Worm (Caenorhabditis elegans) whole organism, L2 larva: ENCODE results near the gene spr-2.

Experiments used
- C34F6.9 ChIP-seq: fragments of 150-350 bp; optimal IDR thresholded peaks from 2 replicates; lab custom pipeline; 2014; ENCODE audit warnings: missing biosample characterization, missing genetic modification characterization
- F13H6.1 ChIP-seq: sonication (generic microtip); optimal IDR thresholded peaks from 2 replicates; lab custom pipeline; 2016; ENCODE audit warnings: missing genetic modification characterization, missing compliant biosample characterization
- R02D3.7 ChIP-seq: fragments of 150-350 bp; optimal IDR thresholded peaks from 2 replicates; lab custom pipeline; 2014; ENCODE audit warnings: missing biosample characterization, missing genetic modification characterization
- Y55F3AM.14 ChIP-seq: fragments of 200-800 bp; sonication (Bioruptor generic); optimal IDR thresholded peaks from 2 replicates; lab custom pipeline; 2018; ENCODE audit warnings: mild to moderate bottlenecking, missing genetic modification characterization, missing compliant biosample characterization
- ZK546.5 ChIP-seq: sonication (generic microtip); optimal IDR thresholded peaks from 2 replicates; lab custom pipeline; 2017; ENCODE audit warnings: missing biosample characterization, missing genetic modification characterization
- aly-2 ChIP-seq: fragments of 150-350 bp; optimal IDR thresholded peaks from 2 replicates; lab custom pipeline; 2014; ENCODE audit warnings: missing biosample characterization, missing genetic modification characterization
- ama-1 ChIP-seq: fragments of 150-350 bp; optimal IDR thresholded peaks from 2 replicates; lab custom pipeline; 2018; ENCODE audit warnings: inconsistent platforms
- blmp-1 ChIP-seq: sonication (generic microtip); optimal IDR thresholded peaks from 2 replicates; lab custom pipeline; 2017; ENCODE audit warnings: missing genetic modification characterization, mild to moderate bottlenecking, missing compliant biosample characterization, antibody characterized with exemption, moderate library complexity; ENCODE audit not compliant: insufficient read depth
- ceh-16 ChIP-seq: fragments of 150-350 bp; optimal IDR thresholded peaks from 2 replicates; lab custom pipeline; 2014; ENCODE audit warnings: missing biosample characterization, missing genetic modification characterization
- ceh-82 ChIP-seq: fragments of 150-350 bp; optimal IDR thresholded peaks from 2 replicates; lab custom pipeline; 2014; ENCODE audit warnings: missing biosample characterization, missing genetic modification characterization
- crh-2 ChIP-seq: sonication (generic microtip); optimal IDR thresholded peaks from 2 replicates; lab custom pipeline; 2017; ENCODE audit warnings: missing biosample characterization, missing genetic modification characterization
- dmd-4 ChIP-seq: sonication (generic microtip); optimal IDR thresholded peaks from 2 replicates; lab custom pipeline; 2017; ENCODE audit warnings: missing biosample characterization, missing genetic modification characterization
- egl-27 ChIP-seq: sonication (generic microtip); optimal IDR thresholded peaks from 3 replicates; lab custom pipeline; 2017; ENCODE audit warnings: missing biosample characterization, missing genetic modification reagents, missing genetic modification characterization
- elt-1 ChIP-seq: fragments of 150-350 bp; optimal IDR thresholded peaks from 2 replicates; lab custom pipeline; 2014; ENCODE audit warnings: missing biosample characterization, missing genetic modification characterization
- elt-3 ChIP-seq: sonication (generic microtip); optimal IDR thresholded peaks from 2 replicates; lab custom pipeline; 2017; ENCODE audit warnings: missing biosample characterization, missing genetic modification characterization
- fos-1 ChIP-seq: fragments of 150-350 bp; optimal IDR thresholded peaks from 2 replicates; lab custom pipeline; 2014; ENCODE audit warnings: missing biosample characterization, missing genetic modification characterization
- gmeb-1 ChIP-seq: fragments of 150-350 bp; optimal IDR thresholded peaks from 2 replicates; lab custom pipeline; 2014; ENCODE audit warnings: missing biosample characterization, missing genetic modification characterization
- lin-11 ChIP-seq: fragments of 150-350 bp; sonication (generic microtip); optimal IDR thresholded peaks from 2 replicates; lab custom pipeline; 2014; ENCODE audit warnings: missing biosample characterization, missing genetic modification characterization, inconsistent platforms, mixed read lengths
- lin-39 ChIP-seq: fragments of 150-350 bp; optimal IDR thresholded peaks from 2 replicates; lab custom pipeline; 2014; ENCODE audit warnings: missing biosample characterization, missing genetic modification reagents, missing genetic modification characterization
- lsy-2 ChIP-seq, 2 experiments: fragments of 150-350 bp in 1 of 2; sonication (generic microtip) in 1 of 2; optimal IDR thresholded peaks; 2 replicates each; lab custom pipeline; 2014 to 2017; ENCODE audit warnings: missing biosample characterization in 2 of 2, missing genetic modification characterization in 2 of 2
- mab-5 ChIP-seq: fragments of 150-350 bp; optimal IDR thresholded peaks from 2 replicates; lab custom pipeline; 2014; ENCODE audit warnings: missing biosample characterization, missing genetic modification characterization
- mbf-1 ChIP-seq: sonication (generic microtip); optimal IDR thresholded peaks from 2 replicates; lab custom pipeline; 2017; ENCODE audit warnings: missing biosample characterization, missing genetic modification characterization
- nhr-23 ChIP-seq: fragments of 150-350 bp; optimal IDR thresholded peaks from 2 replicates; lab custom pipeline; 2014; ENCODE audit warnings: missing biosample characterization, missing genetic modification reagents, missing genetic modification characterization
- nhr-237 ChIP-seq: fragments of 150-350 bp; optimal IDR thresholded peaks from 2 replicates; lab custom pipeline; 2014; ENCODE audit warnings: missing biosample characterization, missing genetic modification characterization
- nhr-6 ChIP-seq: fragments of 150-350 bp; optimal IDR thresholded peaks from 2 replicates; lab custom pipeline; 2014; ENCODE audit warnings: missing biosample characterization, missing genetic modification characterization
- nhr-77 ChIP-seq: fragments of 150-350 bp; optimal IDR thresholded peaks from 2 replicates; lab custom pipeline; 2014; ENCODE audit warnings: missing biosample characterization, missing genetic modification characterization
- peb-1 ChIP-seq: fragments of 150-350 bp; optimal IDR thresholded peaks from 2 replicates; lab custom pipeline; 2014; ENCODE audit warnings: missing biosample characterization, missing genetic modification characterization
- sem-4 ChIP-seq: fragments of 150-350 bp; optimal IDR thresholded peaks from 2 replicates; lab custom pipeline; 2014; ENCODE audit warnings: missing biosample characterization, missing genetic modification reagents, missing genetic modification characterization
- skn-1 ChIP-seq: sonication (generic microtip); optimal IDR thresholded peaks from 2 replicates; lab custom pipeline; 2017; ENCODE audit warnings: missing biosample characterization, missing genetic modification characterization
- sma-3 ChIP-seq: sonication (generic microtip); optimal IDR thresholded peaks from 2 replicates; lab custom pipeline; 2016; ENCODE audit warnings: missing genetic modification reagents, missing genetic modification characterization, missing compliant biosample characterization
- sma-9 ChIP-seq, 2 experiments: fragments of 150-350 bp in 1 of 2; sonication (generic microtip) in 1 of 2; optimal IDR thresholded peaks; 2 replicates each; lab custom pipeline; 2014 to 2016; ENCODE audit warnings: missing genetic modification characterization in 2 of 2, mild to moderate bottlenecking in 1 of 2, missing biosample characterization in 1 of 2, missing compliant biosample characterization in 1 of 2, missing genetic modification reagents in 1 of 2, moderate library complexity in 1 of 2
- snpc-4 ChIP-seq: fragments of 150-350 bp; optimal IDR thresholded peaks from 2 replicates; lab custom pipeline; 2014; ENCODE audit warnings: missing biosample characterization, missing genetic modification characterization
- unc-55 ChIP-seq: fragments of 150-350 bp; sonication (generic microtip); optimal IDR thresholded peaks from 3 replicates; lab custom pipeline; 2014; ENCODE audit warnings: missing biosample characterization, missing genetic modification reagents, missing genetic modification characterization
- unc-62 ChIP-seq: fragments of 150-350 bp; optimal IDR thresholded peaks from 2 replicates; lab custom pipeline; 2014; ENCODE audit warnings: missing biosample characterization, missing genetic modification reagents, missing genetic modification characterization
- ztf-1 ChIP-seq: fragments of 200-800 bp; sonication (Bioruptor generic); conservative IDR thresholded peaks from 2 replicates; pipeline ENCODE4 v1.3.6; 2022; ENCODE audit warnings: missing genetic modification characterization, missing compliant biosample characterization
- ztf-11 ChIP-seq: sonication (generic microtip); optimal IDR thresholded peaks from 2 replicates; lab custom pipeline; 2017; ENCODE audit warnings: missing biosample characterization, missing genetic modification characterization
- ztf-4 ChIP-seq: fragments of 150-350 bp; optimal IDR thresholded peaks from 2 replicates; lab custom pipeline; 2014; ENCODE audit warnings: missing biosample characterization, missing genetic modification characterization

spr-2 gene

ce11 chrIV:8867562-8867961 lies 23.7 kb upstream of the spr-2 start:
- no peak for TF ChIP-seq sma-3 (GFP tag; lab: Kevin White, UChicago)
- TF ChIP-seq mbf-1 (tag; lab: Kevin White, UChicago), result no peak
- TF ChIP-seq nhr-77 (tag; lab: Kevin White, UChicago), result no peak
- TF ChIP-seq aly-2, result no peak
- TF ChIP-seq lsy-2 (tag; optimal IDR thresholded peaks at IDR 0.05; lab: Kevin White, UChicago), result peak in 1 of 2 experiments; percentile 10
- no peak for TF ChIP-seq nhr-6 (tag; lab: Kevin White, UChicago)
- TF ChIP-seq egl-27 (tag; lab: Kevin White, UChicago), result no peak
- TF ChIP-seq sma-9 (GFP tag; optimal IDR thresholded peaks at IDR 0.05; lab: Kevin White, UChicago), result peak; percentile 44
- no peak for TF ChIP-seq sma-9 (tag; optimal IDR thresholded peaks at IDR 0.05; lab: Kevin White, UChicago)
- TF ChIP-seq fos-1 (tag; lab: Kevin White, UChicago), result peak; percentile 23
- TF ChIP-seq F13H6.1 (tag; lab: Kevin White, UChicago), result no peak
- TF ChIP-seq crh-2 (tag; lab: Kevin White, UChicago), result peak; percentile 6
- TF ChIP-seq, all 48 proteins: peak for 4

- TF ChIP-seq elt-3 (tag; lab: Kevin White, UChicago) (no peak), blmp-1 (tag; lab: Kevin White, UChicago) (no peak), ztf-1 (no peak), lin-39 (no peak), skn-1 (no peak), sma-3 (GFP tag; lab: Kevin White, UChicago) (peak; percentile 20), ceh-82 (no peak), dmd-4 (tag; lab: Kevin White, UChicago) (no peak), nhr-237 (no peak), nhr-77 (tag; lab: Kevin White, UChicago) (no peak), aly-2 (no peak), sma-9 (GFP tag; optimal IDR thresholded peaks at IDR 0.05; lab: Kevin White, UChicago) (no peak), sma-9 (tag; optimal IDR thresholded peaks at IDR 0.05; lab: Kevin White, UChicago) (no peak), ztf-4 (tag; lab: Kevin White, UChicago) (no peak), snpc-4 (peak; percentile 12), gmeb-1 (tag; lab: Kevin White, UChicago) (peak; percentile 94), fos-1 (tag; lab: Kevin White, UChicago) (no peak)
Observed at ce11 chrIV:8869624-8870023, 21.6 kb upstream of the spr-2 start, which contains the start of gene npp-23. npp-23 (minus strand) TSS chrIV:8869679.

- TF ChIP-seq sma-9 (GFP tag; optimal IDR thresholded peaks at IDR 0.05; lab: Kevin White, UChicago), result no peak
- TF ChIP-seq sma-9 (tag; optimal IDR thresholded peaks at IDR 0.05; lab: Kevin White, UChicago), result no peak
- no peak for TF ChIP-seq R02D3.7 (tag; lab: Kevin White, UChicago)
- no peak for TF ChIP-seq ztf-4 (tag; lab: Kevin White, UChicago)
- no peak for TF ChIP-seq nhr-77 (tag; lab: Kevin White, UChicago)
- TF ChIP-seq nhr-23 (tag; lab: Kevin White, UChicago), result no peak
- no peak for TF ChIP-seq ZK546.5
- no peak for TF ChIP-seq ceh-16 (tag; lab: Kevin White, UChicago)
- TF ChIP-seq gmeb-1 (tag; lab: Kevin White, UChicago), result no peak
- TF ChIP-seq lin-11 (tag; lab: Kevin White, UChicago), result no peak
- no peak for TF ChIP-seq unc-55
- TF ChIP-seq C34F6.9 (tag; lab: Kevin White, UChicago), result no peak
- no peak for TF ChIP-seq elt-1 (tag; lab: Kevin White, UChicago)
- no peak for TF ChIP-seq ztf-11
- TF ChIP-seq, all 48 proteins: peak for 0
Observed at ce11 chrIV:8872958-8873357, 18.3 kb upstream of the spr-2 start, which contains the start of gene C09G9.3. C09G9.3 (minus strand) TSS chrIV:8873058.

ce11 chrIV:8873847-8874246 lies 17.4 kb upstream of the spr-2 start, which contains the start of gene hdl-2:
hdl-2 (plus strand) TSS chrIV:8874147.
- TF ChIP-seq peb-1 (tag; lab: Kevin White, UChicago) (no peak), unc-62 (GFP tag; lab: Kevin White, UChicago) (no peak), Y55F3AM.14 (GFP tag; lab: Kevin White, UChicago) (no peak), ama-1 (lab: Kevin White, UChicago) (no peak), ztf-11 (no peak), ceh-16 (tag; lab: Kevin White, UChicago) (no peak), C34F6.9 (tag; lab: Kevin White, UChicago) (no peak), sem-4 (tag; lab: Kevin White, UChicago) (no peak), mab-5 (no peak)
